Fruit fly (Drosophila melanogaster) whole organism, embryonic: ENCODE data around the gene Traf-like.
A peak's percentile ranks its signal among the peaks of the same experiment; 100 is the strongest.

Source experiments
- Ada2b ChIP-seq: fragments of 200-800 bp; sonication (Bioruptor generic); IDR thresholded peaks from 2 replicates; pipeline ENCODE4 v1.3.6; 2022; ENCODE audit warnings: missing biosample characterization, missing genetic modification characterization
- Aef1 ChIP-seq: fragments of 200-800 bp; sonication (Bioruptor generic); IDR thresholded peaks from 3 replicates; pipeline ENCODE4 v1.3.6; 2022; ENCODE audit warnings: missing biosample characterization, missing genetic modification characterization
- BtbVII ChIP-seq: fragments of 200-800 bp; sonication (Bioruptor generic); optimal IDR thresholded peaks from 3 replicates; lab custom pipeline; 2017; ENCODE audit warnings: missing biosample characterization, mild to moderate bottlenecking, missing genetic modification characterization
- CG1024 ChIP-seq: fragments of 200-800 bp; sonication (Bioruptor generic); IDR thresholded peaks from 2 replicates; pipeline ENCODE4 v1.3.6; 2022; ENCODE audit warnings: missing biosample characterization, missing genetic modification characterization
- CG10274 ChIP-seq: fragments of 200-800 bp; sonication (Bioruptor generic); optimal IDR thresholded peaks from 3 replicates; lab custom pipeline; 2017; ENCODE audit warnings: missing biosample characterization, mild to moderate bottlenecking, missing genetic modification characterization
- CG1233 ChIP-seq: fragments of 200-800 bp; sonication (Bioruptor generic); optimal IDR thresholded peaks from 4 replicates; lab custom pipeline; 2018; ENCODE audit warnings: missing biosample characterization, mild to moderate bottlenecking, missing genetic modification characterization
- CG12769 ChIP-seq: fragments of 200-800 bp; sonication (Bioruptor generic); optimal IDR thresholded peaks from 2 replicates; lab custom pipeline; 2019; ENCODE audit warnings: missing biosample characterization, mild to moderate bottlenecking, missing genetic modification characterization, moderate library complexity
- CG13296 ChIP-seq: fragments of 200-800 bp; sonication (Bioruptor generic); optimal IDR thresholded peaks from 3 replicates; lab custom pipeline; 2018; ENCODE audit warnings: missing biosample characterization, mild to moderate bottlenecking, missing genetic modification characterization
- CG14014 ChIP-seq: fragments of 200-800 bp; sonication (Bioruptor generic); IDR thresholded peaks from 2 replicates; pipeline ENCODE4 v1.3.6; 2022; ENCODE audit warnings: missing biosample characterization, missing genetic modification characterization
- CG14441 ChIP-seq: fragments of 200-800 bp; sonication (Bioruptor generic); IDR thresholded peaks from 2 replicates; pipeline ENCODE4 v1.3.6; 2022; ENCODE audit warnings: missing biosample characterization, missing genetic modification characterization
- CG15479 ChIP-seq: fragments of 200-800 bp; sonication (Bioruptor generic); optimal IDR thresholded peaks from 3 replicates; lab custom pipeline; 2019; ENCODE audit warnings: missing biosample characterization, mild to moderate bottlenecking, missing genetic modification characterization, moderate library complexity
- CG1603 ChIP-seq: fragments of 200-800 bp; sonication (Bioruptor generic); optimal IDR thresholded peaks from 2 replicates; lab custom pipeline; 2019; ENCODE audit warnings: missing biosample characterization, mild to moderate bottlenecking, missing genetic modification characterization, moderate library complexity
- CG17359 ChIP-seq: fragments of 200-800 bp; sonication (Bioruptor generic); optimal IDR thresholded peaks from 3 replicates; lab custom pipeline; 2018; ENCODE audit warnings: missing biosample characterization, mild to moderate bottlenecking, missing genetic modification characterization, moderate library complexity
- CG17385 ChIP-seq: fragments of 200-800 bp; sonication (Bioruptor generic); optimal IDR thresholded peaks from 3 replicates; lab custom pipeline; 2018; ENCODE audit warnings: missing biosample characterization, mild to moderate bottlenecking, missing genetic modification characterization
- CG2199 ChIP-seq: fragments of 200-800 bp; sonication (Bioruptor generic); IDR thresholded peaks from 3 replicates; pipeline ENCODE4 v1.3.6; 2022; ENCODE audit warnings: missing biosample characterization, missing genetic modification characterization
- CG6683 ChIP-seq: fragments of 200-800 bp; sonication (Bioruptor generic); optimal IDR thresholded peaks from 2 replicates; lab custom pipeline; 2017; ENCODE audit warnings: missing biosample characterization, mild to moderate bottlenecking, missing genetic modification characterization, missing genetic modification reagents
- CG6689 ChIP-seq: fragments of 200-800 bp; sonication (Bioruptor generic); IDR thresholded peaks from 2 replicates; pipeline ENCODE4 v1.3.6; 2022; ENCODE audit warnings: missing biosample characterization, missing genetic modification characterization
- CG7556 ChIP-seq: fragments of 200-800 bp; sonication (Bioruptor generic); optimal IDR thresholded peaks from 2 replicates; lab custom pipeline; 2017; ENCODE audit warnings: missing biosample characterization, mild to moderate bottlenecking, missing genetic modification characterization
- CG7786 ChIP-seq: fragments of 200-800 bp; sonication (Bioruptor generic); optimal IDR thresholded peaks from 2 replicates; lab custom pipeline; 2016; ENCODE audit warnings: missing biosample characterization, missing genetic modification characterization
- CG8290 ChIP-seq, 3 experiments: fragments of 200-800 bp; sonication (Bioruptor generic); optimal IDR thresholded peaks; 2 replicates each; lab custom pipeline; 2016 to 2019; ENCODE audit warnings: missing biosample characterization in 3 of 3, missing genetic modification characterization in 3 of 3, mild to moderate bottlenecking in 2 of 3, moderate library complexity in 1 of 3
- Dbx ChIP-seq: fragments of 200-800 bp; sonication (Bioruptor generic); IDR thresholded peaks from 3 replicates; pipeline ENCODE4 v1.3.6; 2022; ENCODE audit warnings: missing biosample characterization, missing genetic modification characterization
- Ets97D ChIP-seq: fragments of 200-800 bp; sonication (Bioruptor generic); optimal IDR thresholded peaks from 3 replicates; lab custom pipeline; 2016; ENCODE audit warnings: missing biosample characterization, missing genetic modification characterization
- HHEX ChIP-seq: fragments of 200-800 bp; sonication (Bioruptor generic); optimal IDR thresholded peaks from 3 replicates; lab custom pipeline; 2017; ENCODE audit warnings: missing biosample characterization, mild to moderate bottlenecking, missing genetic modification characterization, missing genetic modification reagents
- HLH3B ChIP-seq: fragments of 200-800 bp; sonication (Bioruptor generic); IDR thresholded peaks from 2 replicates; pipeline ENCODE4 v1.3.6; 2022; ENCODE audit warnings: missing biosample characterization, missing genetic modification characterization
- Lpt ChIP-seq: fragments of >200 bp; optimal IDR thresholded peaks from 2 replicates; lab custom pipeline; 2018; ENCODE audit warnings: missing biosample characterization, missing genetic modification characterization
- MTF-1 ChIP-seq: fragments of 200-800 bp; sonication (Bioruptor generic); optimal IDR thresholded peaks from 2 replicates; lab custom pipeline; 2018; ENCODE audit warnings: missing biosample characterization, mild to moderate bottlenecking, missing genetic modification characterization, borderline replicate concordance
- NfI ChIP-seq: fragments of 200-800 bp; sonication (Bioruptor generic); optimal IDR thresholded peaks from 3 replicates; lab custom pipeline; 2018; ENCODE audit warnings: missing biosample characterization, mild to moderate bottlenecking, missing genetic modification characterization, moderate library complexity
- Sox100B ChIP-seq: fragments of 200-800 bp; sonication (Bioruptor generic); optimal IDR thresholded peaks from 3 replicates; lab custom pipeline; 2018; ENCODE audit warnings: missing biosample characterization, mild to moderate bottlenecking, missing genetic modification characterization
- Trl ChIP-seq, 3 experiments: fragments of >200 bp in 2 of 3; fragments of 200-800 bp in 1 of 3; sonication (Bioruptor generic) in 1 of 3; optimal IDR thresholded peaks; 2 replicates in 1 of 3; 3 replicates in 2 of 3; lab custom pipeline; 2016 to 2017; ENCODE audit warnings: missing biosample characterization in 1 of 3, missing genetic modification characterization in 1 of 3
- abd-A ChIP-seq: fragments of 200-800 bp; sonication (Bioruptor generic); optimal IDR thresholded peaks from 3 replicates; lab custom pipeline; 2019; ENCODE audit warnings: missing biosample characterization, mild to moderate bottlenecking, missing genetic modification characterization, moderate library complexity
- amos ChIP-seq: fragments of 200-800 bp; sonication (Bioruptor generic); IDR thresholded peaks from 2 replicates; pipeline ENCODE4 v1.3.6; 2022; ENCODE audit warnings: missing biosample characterization, missing genetic modification characterization; ENCODE audit not compliant: partially characterized antibody
- ato ChIP-seq: fragments of 200-800 bp; sonication (Bioruptor generic); IDR thresholded peaks from 2 replicates; pipeline ENCODE4 v1.3.6; 2022; ENCODE audit warnings: missing biosample characterization, missing genetic modification characterization; ENCODE audit not compliant: partially characterized antibody
- az2 ChIP-seq: fragments of 200-800 bp; sonication (Bioruptor generic); optimal IDR thresholded peaks from 3 replicates; lab custom pipeline; 2016; ENCODE audit warnings: missing biosample characterization, missing genetic modification characterization
- bbx ChIP-seq: fragments of 200-800 bp; sonication (Bioruptor generic); IDR thresholded peaks from 2 replicates; pipeline ENCODE4 v1.3.6; 2022; ENCODE audit warnings: missing biosample characterization, missing genetic modification characterization; ENCODE audit not compliant: partially characterized antibody
- br ChIP-seq: fragments of >200 bp; optimal IDR thresholded peaks from 2 replicates; lab custom pipeline; 2017
- chm ChIP-seq: fragments of 200-800 bp; sonication (Bioruptor generic); IDR thresholded peaks from 2 replicates; pipeline ENCODE4 v1.3.6; 2022; ENCODE audit warnings: missing biosample characterization, missing genetic modification characterization
- dm ChIP-seq: fragments of 200-800 bp; sonication (Bioruptor generic); optimal IDR thresholded peaks from 3 replicates; lab custom pipeline; 2016; ENCODE audit warnings: missing biosample characterization, missing genetic modification characterization
- dpn ChIP-seq, 2 experiments: fragments of 200-800 bp; sonication (Bioruptor generic); optimal IDR thresholded peaks; 3 replicates each; lab custom pipeline; 2016; ENCODE audit warnings: missing biosample characterization in 2 of 2, missing genetic modification characterization in 2 of 2
- fd64A ChIP-seq: fragments of 200-800 bp; sonication (Bioruptor generic); optimal IDR thresholded peaks from 3 replicates; lab custom pipeline; 2018; ENCODE audit warnings: missing biosample characterization, mild to moderate bottlenecking, missing genetic modification characterization
- gcm2 ChIP-seq: fragments of 200-800 bp; sonication (Bioruptor generic); optimal IDR thresholded peaks from 2 replicates; lab custom pipeline; 2016; ENCODE audit warnings: missing biosample characterization, missing genetic modification characterization
- h ChIP-seq: fragments of >200 bp; optimal IDR thresholded peaks from 2 replicates; lab custom pipeline; 2017
- ham ChIP-seq: fragments of 200-800 bp; sonication (Bioruptor generic); IDR thresholded peaks from 2 replicates; pipeline ENCODE4 v1.3.6; 2022; ENCODE audit warnings: missing biosample characterization, missing genetic modification characterization
- kni ChIP-seq: fragments of 200-800 bp; sonication (Bioruptor generic); optimal IDR thresholded peaks from 3 replicates; lab custom pipeline; 2017; ENCODE audit warnings: mild to moderate bottlenecking, missing biosample characterization, missing genetic modification reagents, missing genetic modification characterization
- luna ChIP-seq: fragments of 200-800 bp; sonication (Bioruptor generic); optimal IDR thresholded peaks from 2 replicates; lab custom pipeline; 2016; ENCODE audit warnings: missing biosample characterization, missing genetic modification characterization
- pfk ChIP-seq: fragments of 200-800 bp; sonication (Bioruptor generic); optimal IDR thresholded peaks from 2 replicates; lab custom pipeline; 2018; ENCODE audit warnings: missing biosample characterization, mild to moderate bottlenecking, missing genetic modification characterization, moderate library complexity
- phol ChIP-seq: fragments of 200-800 bp; sonication (Bioruptor generic); optimal IDR thresholded peaks from 3 replicates; lab custom pipeline; 2018; ENCODE audit warnings: missing biosample characterization, mild to moderate bottlenecking, missing genetic modification characterization, moderate library complexity
- pita ChIP-seq: fragments of 200-800 bp; sonication (Bioruptor generic); optimal IDR thresholded peaks from 2 replicates; lab custom pipeline; 2017; ENCODE audit warnings: missing biosample characterization, mild to moderate bottlenecking, missing genetic modification characterization
- psq ChIP-seq: fragments of 200-800 bp; sonication (Bioruptor generic); optimal IDR thresholded peaks from 2 replicates; lab custom pipeline; 2017; ENCODE audit warnings: missing biosample characterization, missing genetic modification characterization
- ranshi ChIP-seq: fragments of 200-800 bp; sonication (Bioruptor generic); IDR thresholded peaks from 2 replicates; pipeline ENCODE4 v1.3.6; 2022; ENCODE audit warnings: missing biosample characterization, missing genetic modification characterization
- scrt ChIP-seq: fragments of 200-800 bp; sonication (Bioruptor generic); optimal IDR thresholded peaks from 2 replicates; lab custom pipeline; 2018; ENCODE audit warnings: missing biosample characterization, mild to moderate bottlenecking, missing genetic modification characterization, moderate library complexity
- toy ChIP-seq: fragments of 200-800 bp; sonication (Bioruptor generic); IDR thresholded peaks from 2 replicates; pipeline ENCODE4 v1.3.6; 2022; ENCODE audit warnings: missing biosample characterization, missing genetic modification characterization

The Traf-like gene

DNA sequence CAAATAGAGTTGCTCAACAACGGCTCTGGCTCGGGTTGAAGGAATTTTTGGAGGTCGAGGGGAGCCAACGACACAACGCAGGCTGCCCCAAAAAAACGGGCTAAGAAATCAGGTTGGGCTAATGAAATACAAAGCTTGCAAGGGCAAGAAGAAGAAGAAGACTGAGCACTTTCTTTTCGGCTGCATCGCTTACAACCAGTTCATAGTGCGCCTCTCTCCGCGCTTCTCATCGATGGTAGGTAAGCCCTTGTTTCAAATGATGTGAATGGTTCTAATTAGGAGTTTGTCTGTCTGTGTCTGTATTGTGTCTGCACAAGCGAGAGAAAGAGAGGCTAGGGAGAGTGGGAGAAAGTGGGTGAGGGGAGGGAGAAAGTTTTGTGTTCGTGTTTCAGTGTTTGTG, 41.7 kb downstream of the Traf-like start (continued):
- no peak for TF ChIP-seq Aef1 (GFP tag; lab: Robert Waterston, UW)
- TF ChIP-seq Sox100B = no peak
- TF ChIP-seq abd-A (tag; lab: Kevin White, UChicago) = no peak
- TF ChIP-seq CG1603 (tag; lab: Kevin White, UChicago) = peak; percentile 42
- no peak for TF ChIP-seq CG7786 (GFP tag; lab: Kevin White, UChicago)
- peak; percentile 13 for TF ChIP-seq phol (tag; lab: Kevin White, UChicago)
- no peak for TF ChIP-seq Lpt (GFP tag; lab: Kevin White, UChicago)
- TF ChIP-seq bbx = no peak
- TF ChIP-seq Ada2b (GFP tag; lab: Robert Waterston, UW) = no peak
- TF ChIP-seq h (lab: Kevin White, UChicago) = no peak
- TF ChIP-seq CG1024 = no peak
- no peak for TF ChIP-seq fd64A (GFP tag; lab: Kevin White, UChicago)
- 0 out of 2 replicates have a peak, but pooled peaks have one; percentile 52 for TF ChIP-seq ato
- TF ChIP-seq CG6683 (GFP tag; lab: Kevin White, UChicago) = no peak
- TF ChIP-seq BtbVII (GFP tag; lab: Kevin White, UChicago) = no peak
- peak; percentile 73 for TF ChIP-seq CG17385 (GFP tag; lab: Kevin White, UChicago)
- no peak for TF ChIP-seq CG1233
- no peak for TF ChIP-seq MTF-1 (GFP tag; lab: Kevin White, UChicago)
- TF ChIP-seq CG8290 (GFP tag; optimal IDR thresholded peaks at IDR 0.05; lab: Kevin White, UChicago) = peak; percentile 94
- TF ChIP-seq CG8290 (tag; optimal IDR thresholded peaks at IDR 0.05; lab: Kevin White, UChicago) = peak; percentile 41 to 56
- peak; percentile 6 for TF ChIP-seq CG12769 (tag; lab: Kevin White, UChicago)
- TF ChIP-seq CG14014 (GFP tag; lab: Robert Waterston, UW) = no peak
- TF ChIP-seq pita (GFP tag; lab: Kevin White, UChicago) = no peak
- TF ChIP-seq gcm2 = no peak
- TF ChIP-seq Ets97D = no peak
- no peak for TF ChIP-seq CG2199 (GFP tag; lab: Robert Waterston, UW)
- TF ChIP-seq az2 = no peak
- TF ChIP-seq psq (GFP tag; lab: Kevin White, UChicago) = no peak
- no peak for TF ChIP-seq CG10274 (GFP tag; lab: Kevin White, UChicago)
- no peak for TF ChIP-seq HHEX (GFP tag; lab: Kevin White, UChicago)
- TF ChIP-seq br (lab: Kevin White, UChicago) = no peak
- no peak for TF ChIP-seq CG6689 (GFP tag; lab: Robert Waterston, UW)
- no peak for TF ChIP-seq luna (GFP tag; lab: Kevin White, UChicago)
- no peak for TF ChIP-seq Dbx (GFP tag; lab: Robert Waterston, UW)
- no peak for TF ChIP-seq CG13296 (GFP tag; lab: Kevin White, UChicago)
- TF ChIP-seq pfk = no peak
- TF ChIP-seq kni (GFP tag; lab: Kevin White, UChicago) = peak; percentile 81
- no peak for TF ChIP-seq chm
- TF ChIP-seq HLH3B (GFP tag; lab: Robert Waterston, UW) = no peak
- no peak for TF ChIP-seq scrt (GFP tag; lab: Kevin White, UChicago)
- no peak for TF ChIP-seq CG17359 (tag; lab: Kevin White, UChicago)
- TF ChIP-seq Trl (optimal IDR thresholded peaks at IDR 0.05; lab: Kevin White, UChicago) = peak in 1 of 2 experiments; percentile 13
- no peak for TF ChIP-seq Trl (GFP tag; optimal IDR thresholded peaks at IDR 0.05; lab: Kevin White, UChicago)
- TF ChIP-seq CG15479 (GFP tag; lab: Kevin White, UChicago) = no peak
- TF ChIP-seq ham (GFP tag; lab: Robert Waterston, UW) = no peak
- TF ChIP-seq dpn (GFP tag; optimal IDR thresholded peaks at IDR 0.05; lab: Kevin White, UChicago) = no peak
- no peak for TF ChIP-seq ranshi
- no peak for TF ChIP-seq amos (GFP tag; lab: Robert Waterston, UW)
- TF ChIP-seq CG7556 (GFP tag; lab: Kevin White, UChicago) = no peak
- no peak for TF ChIP-seq NfI (GFP tag; lab: Kevin White, UChicago)
- no peak for TF ChIP-seq toy (GFP tag; lab: Robert Waterston, UW)
- TF ChIP-seq dm = no peak
- TF ChIP-seq CG14441 (GFP tag; lab: Robert Waterston, UW) = no peak
